Worm (Caenorhabditis elegans) whole organism, young adult: ENCODE measurements around the gene pygl-1.

Experiments used
- C06A6.2 ChIP-seq: fragments of 200-800 bp; sonication (Bioruptor generic); conservative IDR thresholded peaks from 2 replicates; pipeline ENCODE4 v1.3.6; 2022; ENCODE audit warnings: missing genetic modification characterization, missing compliant biosample characterization
- F22D6.2 ChIP-seq: sonication (generic microtip); optimal IDR thresholded peaks from 2 replicates; lab custom pipeline; 2016; ENCODE audit warnings: mild to moderate bottlenecking, missing genetic modification characterization, missing compliant biosample characterization
- F23B12.7 ChIP-seq: sonication (generic microtip); optimal IDR thresholded peaks from 2 replicates; lab custom pipeline; 2017; ENCODE audit warnings: missing genetic modification characterization, mild to moderate bottlenecking, missing compliant biosample characterization, antibody characterized with exemption, moderate library complexity; ENCODE audit not compliant: insufficient read depth
- F57A8.1 ChIP-seq: fragments of 200-800 bp; sonication (Bioruptor generic); optimal IDR thresholded peaks from 2 replicates; lab custom pipeline; 2018; ENCODE audit warnings: mild to moderate bottlenecking, missing genetic modification characterization, moderate library complexity, missing compliant biosample characterization
- F57C9.4 ChIP-seq: sonication (generic microtip); optimal IDR thresholded peaks from 2 replicates; lab custom pipeline; 2017; ENCODE audit warnings: mild to moderate bottlenecking, missing genetic modification characterization, missing compliant biosample characterization
- K12H6.12 ChIP-seq: fragments of 200-800 bp; sonication (Bioruptor generic); optimal IDR thresholded peaks from 2 replicates; lab custom pipeline; 2018; ENCODE audit warnings: mild to moderate bottlenecking, missing genetic modification characterization, missing compliant biosample characterization
- Y53G8AR.9 ChIP-seq: fragments of 200-800 bp; sonication (Bioruptor generic); conservative IDR thresholded peaks from 2 replicates; pipeline ENCODE4 v1.3.6; 2022; ENCODE audit warnings: missing genetic modification reagents, missing genetic modification characterization, missing compliant biosample characterization
- Y56A3A.18 ChIP-seq: fragments of 200-800 bp; sonication (Bioruptor generic); IDR thresholded peaks from 2 replicates; pipeline ENCODE4 v1.3.6; 2022; ENCODE audit warnings: missing genetic modification reagents, missing genetic modification characterization, missing compliant biosample characterization
- Y95B8A.8 ChIP-seq: fragments of 200-800 bp; sonication (Bioruptor generic); IDR thresholded peaks from 2 replicates; pipeline ENCODE4 v1.3.6; 2022; ENCODE audit warnings: missing genetic modification reagents, missing genetic modification characterization, missing compliant biosample characterization
- ZK185.1 ChIP-seq: sonication (generic microtip); optimal IDR thresholded peaks from 2 replicates; lab custom pipeline; 2016; ENCODE audit warnings: mild to moderate bottlenecking, missing genetic modification characterization, missing compliant biosample characterization; ENCODE audit not compliant: poor library complexity, severe bottlenecking
- aptf-2 ChIP-seq: fragments of 200-800 bp; sonication (Bioruptor generic); conservative IDR thresholded peaks from 2 replicates; pipeline ENCODE4 v1.3.6; 2022; ENCODE audit warnings: missing genetic modification reagents, missing genetic modification characterization, missing compliant biosample characterization
- athp-1 ChIP-seq: sonication (generic microtip); optimal IDR thresholded peaks from 2 replicates; lab custom pipeline; 2017; ENCODE audit warnings: mild to moderate bottlenecking, missing genetic modification characterization, missing compliant biosample characterization
- attf-6 ChIP-seq: fragments of 200-800 bp; sonication (Bioruptor generic); IDR thresholded peaks from 2 replicates; pipeline ENCODE4 v1.3.6; 2022; ENCODE audit warnings: missing genetic modification reagents, missing genetic modification characterization, missing compliant biosample characterization
- bed-2 ChIP-seq: fragments of 200-800 bp; sonication (Bioruptor generic); IDR thresholded peaks from 2 replicates; pipeline ENCODE4 v1.3.6; 2022; ENCODE audit warnings: missing genetic modification reagents, missing genetic modification characterization, missing compliant biosample characterization
- cebp-1 ChIP-seq, 2 experiments: fragments of 200-800 bp in 1 of 2; sonication (Bioruptor generic) in 1 of 2; sonication (generic microtip) in 1 of 2; IDR thresholded peaks in 1 of 2; optimal IDR thresholded peaks in 1 of 2; 2 replicates each; pipeline versions ENCODE4 v1.3.6 to Lab custom; 2017 to 2022; ENCODE audit warnings: missing compliant biosample characterization in 2 of 2, missing genetic modification characterization in 2 of 2, mild to moderate bottlenecking in 1 of 2, missing genetic modification reagents in 1 of 2, moderate library complexity in 1 of 2
- cebp-2 ChIP-seq: fragments of 200-800 bp; sonication (Bioruptor generic); IDR thresholded peaks from 2 replicates; pipeline ENCODE4 v1.3.6; 2022; ENCODE audit warnings: missing genetic modification characterization, missing compliant biosample characterization
- ceh-100 ChIP-seq: fragments of 200-800 bp; sonication (Bioruptor generic); IDR thresholded peaks from 2 replicates; pipeline ENCODE4 v1.3.6; 2022; ENCODE audit warnings: missing genetic modification reagents, missing genetic modification characterization, missing compliant biosample characterization
- die-1 ChIP-seq: sonication (generic microtip); optimal IDR thresholded peaks from 2 replicates; lab custom pipeline; 2016; ENCODE audit warnings: missing genotype, mild to moderate bottlenecking, missing genetic modification characterization, missing compliant biosample characterization
- dpff-1 ChIP-seq: sonication (generic microtip); optimal IDR thresholded peaks from 2 replicates; lab custom pipeline; 2017; ENCODE audit warnings: mild to moderate bottlenecking, missing genetic modification characterization, missing compliant biosample characterization
- dpl-1 ChIP-seq: fragments of 150-350 bp; optimal IDR thresholded peaks from 2 replicates; lab custom pipeline; 2014; ENCODE audit warnings: missing biosample characterization, missing genetic modification reagents, missing genetic modification characterization
- egl-18 ChIP-seq: fragments of 200-800 bp; sonication (Bioruptor generic); IDR thresholded peaks from 2 replicates; pipeline ENCODE4 v1.3.6; 2022; ENCODE audit warnings: missing genetic modification reagents, missing genetic modification characterization, missing compliant biosample characterization
- egl-44 ChIP-seq: fragments of 200-800 bp; sonication (Bioruptor generic); IDR thresholded peaks from 2 replicates; pipeline ENCODE4 v1.3.6; 2022; ENCODE audit warnings: missing genetic modification reagents, missing genetic modification characterization, missing compliant biosample characterization
- gei-17 ChIP-seq: fragments of 200-800 bp; sonication (Bioruptor generic); optimal IDR thresholded peaks from 2 replicates; lab custom pipeline; 2018; ENCODE audit warnings: mild to moderate bottlenecking, missing genetic modification characterization, missing compliant biosample characterization
- hrde-1 ChIP-seq: sonication (generic microtip); optimal IDR thresholded peaks from 2 replicates; lab custom pipeline; 2016; ENCODE audit warnings: missing genetic modification characterization, mild to moderate bottlenecking, missing compliant biosample characterization, moderate library complexity, missing genotype, missing genetic modification reagents, borderline replicate concordance
- hsf-1 ChIP-seq: fragments of 200-800 bp; sonication (Bioruptor generic); IDR thresholded peaks from 2 replicates; pipeline ENCODE4 v1.3.6; 2022; ENCODE audit warnings: missing genetic modification reagents, missing genetic modification characterization, missing compliant biosample characterization
- let-607 ChIP-seq, 2 experiments: fragments of 200-800 bp in 1 of 2; sonication (Bioruptor generic) in 1 of 2; sonication (generic microtip) in 1 of 2; optimal IDR thresholded peaks; 2 replicates each; lab custom pipeline; 2016 to 2018; ENCODE audit warnings: mild to moderate bottlenecking in 2 of 2, missing compliant biosample characterization in 2 of 2, missing genetic modification characterization in 2 of 2, moderate library complexity in 2 of 2, missing genotype in 1 of 2
- lin-35 ChIP-seq, 3 experiments: fragments of 150-350 bp in 2 of 3; sonication (generic microtip) in 1 of 3; optimal IDR thresholded peaks; 2 replicates each; lab custom pipeline; 2014 to 2018; ENCODE audit warnings: missing biosample characterization in 3 of 3, missing genetic modification characterization in 3 of 3, missing genetic modification reagents in 3 of 3
- madf-10 ChIP-seq: sonication (generic microtip); optimal IDR thresholded peaks from 2 replicates; lab custom pipeline; 2016; ENCODE audit warnings: mild to moderate bottlenecking, missing genetic modification characterization, missing compliant biosample characterization
- mcd-1 ChIP-seq: fragments of 200-800 bp; sonication (Bioruptor generic); IDR thresholded peaks from 2 replicates; pipeline ENCODE4 v1.3.6; 2022; ENCODE audit warnings: missing genetic modification reagents, missing genetic modification characterization, missing compliant biosample characterization
- mxl-1 ChIP-seq: sonication (generic microtip); optimal IDR thresholded peaks from 2 replicates; lab custom pipeline; 2016; ENCODE audit warnings: missing genetic modification characterization, missing compliant biosample characterization
- nfyb-1 ChIP-seq: fragments of 200-800 bp; sonication (Bioruptor generic); IDR thresholded peaks from 2 replicates; pipeline ENCODE4 v1.3.6; 2022; ENCODE audit warnings: missing genetic modification reagents, missing genetic modification characterization, missing compliant biosample characterization
- nhr-120 ChIP-seq: fragments of 200-800 bp; sonication (Bioruptor generic); IDR thresholded peaks from 2 replicates; pipeline ENCODE4 v1.3.6; 2022; ENCODE audit warnings: missing genetic modification characterization, missing compliant biosample characterization
- nhr-90 ChIP-seq: sonication (generic microtip); optimal IDR thresholded peaks from 2 replicates; lab custom pipeline; 2016; ENCODE audit warnings: missing genotype, mild to moderate bottlenecking, missing genetic modification characterization, missing compliant biosample characterization
- pha-4 ChIP-seq: fragments of 150-350 bp; sonication (generic microtip); optimal IDR thresholded peaks from 2 replicates; lab custom pipeline; 2014; ENCODE audit warnings: missing biosample characterization, missing genetic modification reagents, missing genetic modification characterization
- rpc-1 ChIP-seq, 2 experiments: fragments of 150-350 bp in 1 of 2; sonication (generic microtip) in 1 of 2; optimal IDR thresholded peaks; 2 replicates each; lab custom pipeline; 2014 to 2018; ENCODE audit warnings: missing biosample characterization in 1 of 2, missing genetic modification characterization in 1 of 2, missing genetic modification reagents in 1 of 2, missing genotype in 1 of 2
- snpc-4 ChIP-seq, 5 experiments: fragments of 150-350 bp in 1 of 5; sonication (generic microtip) in 4 of 5; optimal IDR thresholded peaks; 2 replicates each; lab custom pipeline; 2014 to 2018; ENCODE audit warnings: missing genetic modification characterization in 5 of 5, missing biosample characterization in 3 of 5, antibody characterized with exemption in 2 of 5, mild to moderate bottlenecking in 2 of 5, missing compliant biosample characterization in 2 of 5, missing genotype in 2 of 5, moderate library complexity in 2 of 5, missing genetic modification reagents in 1 of 5
- tbx-9 ChIP-seq: sonication (generic microtip); optimal IDR thresholded peaks from 2 replicates; lab custom pipeline; 2016; ENCODE audit warnings: borderline replicate concordance, missing genetic modification characterization, inconsistent platforms, missing compliant biosample characterization
- ztf-22 ChIP-seq: fragments of 200-800 bp; sonication (Bioruptor generic); optimal IDR thresholded peaks from 2 replicates; lab custom pipeline; 2018; ENCODE audit warnings: mild to moderate bottlenecking, missing genetic modification characterization, moderate library complexity, missing compliant biosample characterization
- ztf-3 ChIP-seq: fragments of 200-800 bp; sonication (Bioruptor generic); optimal IDR thresholded peaks from 2 replicates; lab custom pipeline; 2018; ENCODE audit warnings: mild to moderate bottlenecking, missing genetic modification characterization, missing compliant biosample characterization
- ztf-6 ChIP-seq: fragments of 200-800 bp; sonication (Bioruptor generic); IDR thresholded peaks from 2 replicates; pipeline ENCODE4 v1.3.6; 2022; ENCODE audit warnings: missing genetic modification reagents, missing genetic modification characterization, missing compliant biosample characterization

The pygl-1 gene

ce11 chrV:3632249-3633030 is 53.6 kb downstream of the pygl-1 start (continued):
- TF ChIP-seq nhr-120 (GFP tag; lab: Robert Waterston, UW) (no peak), attf-6 (GFP tag; lab: Robert Waterston, UW) (no peak), hsf-1 (no peak), dpff-1 (tag; lab: Kevin White, UChicago) (no peak), egl-18 (no peak), F22D6.2 (tag; lab: Kevin White, UChicago) (no peak), Y95B8A.8 (GFP tag; lab: Robert Waterston, UW) (no peak), Y53G8AR.9 (GFP tag; lab: Robert Waterston, UW) (no peak), lin-35 (GFP tag; optimal IDR thresholded peaks at IDR 0.05; lab: Kevin White, UChicago) (no peak), ztf-6 (GFP tag; lab: Robert Waterston, UW) (no peak), rpc-1 (optimal IDR thresholded peaks at IDR 0.05; lab: Kevin White, UChicago) (no peak), rpc-1 (tag; optimal IDR thresholded peaks at IDR 0.05; lab: Kevin White, UChicago) (no peak), mxl-1 (tag; lab: Kevin White, UChicago) (no peak), gei-17 (GFP tag; lab: Kevin White, UChicago) (no peak), F57A8.1 (GFP tag; lab: Kevin White, UChicago) (no peak), ztf-3 (no peak), bed-2 (GFP tag; lab: Robert Waterston, UW) (no peak)
- TF ChIP-seq, all 124 proteins: peak for 5

DNA sequence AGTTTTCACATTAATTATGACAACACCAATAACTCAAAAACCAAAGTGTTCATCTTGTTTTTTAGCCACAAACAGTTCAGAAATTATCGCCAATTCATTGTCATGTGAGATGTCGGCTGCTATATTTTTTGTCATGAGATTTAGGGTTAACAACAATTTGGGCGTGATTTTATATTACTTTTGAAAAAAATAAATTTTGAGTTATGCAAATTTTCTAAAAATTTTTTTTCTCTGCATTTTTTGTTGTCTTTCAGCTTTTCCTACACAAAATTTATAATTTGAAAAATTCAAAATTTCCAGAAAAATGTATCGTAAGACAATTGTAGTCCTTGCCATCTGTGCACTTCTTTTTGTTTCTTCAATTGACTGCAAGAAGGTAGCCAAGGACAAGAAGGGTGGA is 54.2 kb downstream of the pygl-1 start, which contains the start of gene F59B1.2:
F59B1.2 (plus strand) TSS at position 301 of the 400 bp plus-strand sequence.
- TF ChIP-seq aptf-2 (GFP tag; lab: Robert Waterston, UW), result no peak
- no peak for TF ChIP-seq snpc-4 (GFP tag; optimal IDR thresholded peaks at IDR 0.05; lab: Kevin White, UChicago)
- peak in 1 of 4 experiments; percentile 6 for TF ChIP-seq snpc-4 (tag; optimal IDR thresholded peaks at IDR 0.05; lab: Kevin White, UChicago)

ce11 chrV:3634293-3635016 is 55.6 kb downstream of the pygl-1 start:
- peak in 1 of 2 experiments; percentile 36 for TF ChIP-seq let-607 (tag; optimal IDR thresholded peaks at IDR 0.05; lab: Kevin White, UChicago)
- TF ChIP-seq Y56A3A.18, result peak; percentile 34; the same call in 1 of the 2 replicates
- TF ChIP-seq ZK185.1 (tag; lab: Kevin White, UChicago), result no peak
- no peak for TF ChIP-seq ztf-6 (GFP tag; lab: Robert Waterston, UW)
- TF ChIP-seq nfyb-1, result peak; percentile 84
- no peak for TF ChIP-seq cebp-1 (GFP tag; IDR thresholded peaks at IDR 0.05; lab: Robert Waterston, UW)
- peak; percentile 54 for TF ChIP-seq cebp-1 (tag; optimal IDR thresholded peaks at IDR 0.05; lab: Kevin White, UChicago)
- no peak for TF ChIP-seq F23B12.7
- TF ChIP-seq die-1, result no peak
- TF ChIP-seq madf-10 (tag; lab: Kevin White, UChicago), result peak; percentile 91
- no peak for TF ChIP-seq tbx-9 (tag; lab: Kevin White, UChicago)
- no peak for TF ChIP-seq C06A6.2 (GFP tag; lab: Robert Waterston, UW)
- TF ChIP-seq nhr-90 (tag; lab: Kevin White, UChicago), result peak; percentile 87
- TF ChIP-seq ceh-100 (GFP tag; lab: Robert Waterston, UW), result no peak
- TF ChIP-seq egl-44 (GFP tag; lab: Robert Waterston, UW), result peak; percentile 57; the same call in 1 of the 2 replicates
- TF ChIP-seq Y53G8AR.9 (GFP tag; lab: Robert Waterston, UW), result peak; percentile 88; the same call in 1 of the 2 replicates
- no peak for TF ChIP-seq F57C9.4 (tag; lab: Kevin White, UChicago)
- TF ChIP-seq ztf-22 (GFP tag; lab: Kevin White, UChicago), result no peak
- peak; percentile 3 for TF ChIP-seq athp-1 (tag; lab: Kevin White, UChicago)
- no peak for TF ChIP-seq K12H6.12 (tag; lab: Kevin White, UChicago)
- TF ChIP-seq hrde-1 (tag; lab: Kevin White, UChicago), result no peak
- TF ChIP-seq mcd-1 (GFP tag; lab: Robert Waterston, UW), result peak; percentile 22; the same call in 1 of the 2 replicates
- TF ChIP-seq cebp-2 (GFP tag; lab: Robert Waterston, UW), result 0 out of 2 replicates have a peak, but pooled peaks have one; percentile 56
- TF ChIP-seq egl-18, result no peak
- no peak for TF ChIP-seq dpl-1 (GFP tag; lab: Kevin White, UChicago)
- TF ChIP-seq pha-4 (tag; lab: Kevin White, UChicago), result no peak
